Worm (Caenorhabditis elegans) whole organism, L4 larva: ENCODE results near the gene letm-1.

Experiments used
- F10B5.3 ChIP-seq: sonication (generic microtip); optimal IDR thresholded peaks from 2 replicates; lab custom pipeline; 2016; ENCODE audit warnings: mild to moderate bottlenecking, missing genetic modification characterization, missing compliant biosample characterization
- F26F4.8 ChIP-seq: fragments of 200-800 bp; sonication (Bioruptor generic); conservative IDR thresholded peaks from 2 replicates; pipeline ENCODE4 v1.3.6; 2022; ENCODE audit warnings: missing genetic modification characterization, missing compliant biosample characterization
- F37D6.2 ChIP-seq: sonication (generic microtip); optimal IDR thresholded peaks from 2 replicates; lab custom pipeline; 2016; ENCODE audit warnings: mild to moderate bottlenecking, missing genetic modification characterization, missing compliant biosample characterization
- F49E8.2 ChIP-seq: sonication (generic microtip); optimal IDR thresholded peaks from 2 replicates; lab custom pipeline; 2016; ENCODE audit warnings: missing compliant biosample characterization, mild to moderate bottlenecking, missing genetic modification characterization, borderline replicate concordance
- T26A8.4 ChIP-seq: fragments of 200-800 bp; sonication (Bioruptor generic); IDR thresholded peaks from 2 replicates; pipeline ENCODE4 v1.3.6; 2022; ENCODE audit warnings: missing genetic modification characterization, missing compliant biosample characterization
- Y48G9A.11 ChIP-seq: fragments of 200-800 bp; sonication (Bioruptor generic); IDR thresholded peaks from 2 replicates; pipeline ENCODE4 v1.3.6; 2022; ENCODE audit warnings: missing genetic modification reagents, missing genetic modification characterization, missing compliant biosample characterization
- Y75B8A.6 ChIP-seq: fragments of 200-800 bp; sonication (Bioruptor generic); IDR thresholded peaks from 2 replicates; pipeline ENCODE4 v1.3.6; 2022; ENCODE audit warnings: missing genetic modification reagents, missing genetic modification characterization, missing compliant biosample characterization
- aha-1 ChIP-seq: fragments of 150-350 bp; peaks from one replicate; lab custom pipeline; 2014; ENCODE audit warnings: missing biosample characterization, missing genetic modification characterization
- ceh-20 ChIP-seq: fragments of 200-800 bp; sonication (Bioruptor generic); IDR thresholded peaks from 2 replicates; pipeline ENCODE4 v1.3.6; 2022; ENCODE audit warnings: missing genetic modification reagents, missing genetic modification characterization, missing compliant biosample characterization
- ceh-28 ChIP-seq: fragments of 150-350 bp; optimal IDR thresholded peaks from 2 replicates; lab custom pipeline; 2014; ENCODE audit warnings: missing biosample characterization, missing genetic modification reagents, missing genetic modification characterization
- ceh-62 ChIP-seq: sonication (generic microtip); optimal IDR thresholded peaks from 2 replicates; lab custom pipeline; 2017; ENCODE audit warnings: missing biosample characterization, missing genetic modification characterization
- ces-1 ChIP-seq: fragments of 150-350 bp; sonication (generic microtip); optimal IDR thresholded peaks from 4 replicates; lab custom pipeline; 2014; ENCODE audit warnings: missing biosample characterization, missing genetic modification reagents, missing genetic modification characterization
- ctbp-1 ChIP-seq: fragments of 200-800 bp; sonication (Bioruptor generic); IDR thresholded peaks from 2 replicates; pipeline ENCODE4 v1.3.6; 2022; ENCODE audit warnings: missing genetic modification reagents, missing genetic modification characterization, missing compliant biosample characterization
- daf-12 ChIP-seq: fragments of 150-350 bp; optimal IDR thresholded peaks from 2 replicates; lab custom pipeline; 2014; ENCODE audit warnings: missing biosample characterization, missing genetic modification reagents, missing genetic modification characterization
- daf-16 ChIP-seq, 3 experiments: sonication (generic microtip); optimal IDR thresholded peaks; 2 replicates each; lab custom pipeline; 2016 to 2017; ENCODE audit warnings: missing genetic modification characterization in 3 of 3, missing genetic modification reagents in 3 of 3, mild to moderate bottlenecking in 2 of 3, missing compliant biosample characterization in 2 of 3, missing biosample characterization in 1 of 3, moderate library complexity in 1 of 3
- dmd-6 ChIP-seq: fragments of 200-800 bp; sonication (Bioruptor generic); IDR thresholded peaks from 2 replicates; pipeline ENCODE4 v1.3.6; 2022; ENCODE audit warnings: missing genetic modification reagents, missing genetic modification characterization, missing compliant biosample characterization
- dve-1 ChIP-seq: sonication (generic microtip); optimal IDR thresholded peaks from 2 replicates; lab custom pipeline; 2017; ENCODE audit warnings: antibody characterized with exemption, mild to moderate bottlenecking, missing genetic modification characterization, missing compliant biosample characterization; ENCODE audit not compliant: insufficient read depth
- hlh-11 ChIP-seq: fragments of 200-800 bp; sonication (Bioruptor generic); optimal IDR thresholded peaks from 2 replicates; lab custom pipeline; 2018; ENCODE audit warnings: mild to moderate bottlenecking, missing genetic modification characterization, missing compliant biosample characterization
- hlh-30 ChIP-seq: sonication (generic microtip); optimal IDR thresholded peaks from 2 replicates; lab custom pipeline; 2017; ENCODE audit warnings: antibody characterized with exemption, mild to moderate bottlenecking, missing genetic modification characterization, missing compliant biosample characterization; ENCODE audit not compliant: insufficient read depth
- hmg-1.1 ChIP-seq: fragments of 200-800 bp; sonication (Bioruptor generic); IDR thresholded peaks from 2 replicates; pipeline ENCODE4 v1.3.6; 2022; ENCODE audit warnings: missing genetic modification reagents, missing genetic modification characterization, missing compliant biosample characterization
- lin-29 ChIP-seq: fragments of 200-800 bp; sonication (Bioruptor generic); IDR thresholded peaks from 2 replicates; pipeline ENCODE4 v1.3.6; 2022; ENCODE audit warnings: missing genetic modification reagents, missing genetic modification characterization, missing compliant biosample characterization
- lin-38 ChIP-seq: fragments of 200-800 bp; sonication (Bioruptor generic); IDR thresholded peaks from 2 replicates; pipeline ENCODE4 v1.3.6; 2022; ENCODE audit warnings: missing genetic modification reagents, missing genetic modification characterization, missing compliant biosample characterization
- lir-3 ChIP-seq: sonication (generic microtip); optimal IDR thresholded peaks from 2 replicates; lab custom pipeline; 2016; ENCODE audit warnings: mild to moderate bottlenecking, missing genetic modification characterization, missing compliant biosample characterization
- madf-9 ChIP-seq: fragments of 200-800 bp; sonication (Bioruptor generic); conservative IDR thresholded peaks from 2 replicates; pipeline ENCODE4 v1.3.6; 2022; ENCODE audit warnings: missing genetic modification reagents, missing genetic modification characterization, missing compliant biosample characterization
- mdl-1 ChIP-seq, 2 experiments: fragments of 150-350 bp in 1 of 2; sonication (generic microtip) in 1 of 2; optimal IDR thresholded peaks; 2 replicates each; lab custom pipeline; 2014 to 2017; ENCODE audit warnings: missing biosample characterization in 2 of 2, missing genetic modification characterization in 2 of 2
- mep-1 ChIP-seq: fragments of 150-350 bp; sonication (generic microtip); optimal IDR thresholded peaks from 3 replicates; lab custom pipeline; 2014; ENCODE audit warnings: missing biosample characterization, missing genetic modification characterization
- mes-2 ChIP-seq: sonication (generic microtip); optimal IDR thresholded peaks from 2 replicates; lab custom pipeline; 2016; ENCODE audit warnings: missing genotype, mild to moderate bottlenecking, missing genetic modification characterization, missing compliant biosample characterization; ENCODE audit not compliant: poor library complexity, severe bottlenecking
- mxl-3 ChIP-seq: fragments of 200-800 bp; sonication (Bioruptor generic); optimal IDR thresholded peaks from 2 replicates; lab custom pipeline; 2018; ENCODE audit warnings: mild to moderate bottlenecking, missing genetic modification characterization, missing compliant biosample characterization
- nhr-10 ChIP-seq: fragments of 150-350 bp; optimal IDR thresholded peaks from 2 replicates; lab custom pipeline; 2014; ENCODE audit warnings: missing biosample characterization, missing genetic modification characterization
- nhr-237 ChIP-seq: sonication (generic microtip); optimal IDR thresholded peaks from 2 replicates; lab custom pipeline; 2017; ENCODE audit warnings: missing biosample characterization, missing genetic modification characterization
- nhr-28 ChIP-seq: fragments of 150-350 bp; optimal IDR thresholded peaks from 2 replicates; lab custom pipeline; 2014; ENCODE audit warnings: missing biosample characterization, missing genetic modification characterization
- nhr-41 ChIP-seq: fragments of 200-800 bp; sonication (Bioruptor generic); IDR thresholded peaks from 2 replicates; pipeline ENCODE4 v1.3.6; 2022; ENCODE audit warnings: missing genetic modification reagents, missing genetic modification characterization, missing compliant biosample characterization
- nhr-48 ChIP-seq: sonication (generic microtip); optimal IDR thresholded peaks from 2 replicates; lab custom pipeline; 2016; ENCODE audit warnings: mild to moderate bottlenecking, missing genetic modification characterization, missing compliant biosample characterization
- nhr-77 ChIP-seq: fragments of 150-350 bp; optimal IDR thresholded peaks from 2 replicates; lab custom pipeline; 2014; ENCODE audit warnings: missing biosample characterization, missing genetic modification characterization
- rbr-2 ChIP-seq: sonication (generic microtip); optimal IDR thresholded peaks from 2 replicates; lab custom pipeline; 2016; ENCODE audit warnings: missing genotype, missing genetic modification characterization, missing compliant biosample characterization
- sdz-12 ChIP-seq: fragments of 200-800 bp; sonication (Bioruptor generic); optimal IDR thresholded peaks from 2 replicates; lab custom pipeline; 2018; ENCODE audit warnings: mild to moderate bottlenecking, missing genetic modification characterization, missing compliant biosample characterization
- skn-1 ChIP-seq: fragments of 150-350 bp; optimal IDR thresholded peaks from 2 replicates; lab custom pipeline; 2014; ENCODE audit warnings: missing biosample characterization, missing genetic modification characterization
- snpc-1.2 ChIP-seq: fragments of 200-800 bp; sonication (Bioruptor generic); IDR thresholded peaks from 2 replicates; pipeline ENCODE4 v1.3.6; 2022; ENCODE audit warnings: missing genetic modification reagents, missing genetic modification characterization, missing compliant biosample characterization
- spr-1 ChIP-seq: sonication (generic microtip); optimal IDR thresholded peaks from 2 replicates; lab custom pipeline; 2016; ENCODE audit warnings: mild to moderate bottlenecking, missing genetic modification characterization, missing compliant biosample characterization
- spr-3 ChIP-seq: fragments of 200-800 bp; sonication (Bioruptor generic); optimal IDR thresholded peaks from 2 replicates; lab custom pipeline; 2018; ENCODE audit warnings: mild to moderate bottlenecking, missing genetic modification characterization, missing compliant biosample characterization
- unc-62 ChIP-seq, 3 experiments: fragments of 150-350 bp in 1 of 3; sonication (generic microtip); optimal IDR thresholded peaks in 2 of 3; peaks in 1 of 3; 1 replicate in 1 of 3; 2 replicates in 2 of 3; lab custom pipeline; 2014 to 2017; ENCODE audit warnings: missing biosample characterization in 3 of 3, missing genetic modification characterization in 3 of 3, missing genetic modification reagents in 3 of 3, missing genotype in 1 of 3
- vab-7 ChIP-seq: fragments of 200-800 bp; sonication (Bioruptor generic); IDR thresholded peaks from 2 replicates; pipeline ENCODE4 v1.3.6; 2022; ENCODE audit warnings: missing genetic modification reagents, missing genetic modification characterization, missing compliant biosample characterization
- zfp-3 ChIP-seq: fragments of 200-800 bp; sonication (Bioruptor generic); conservative IDR thresholded peaks from 2 replicates; pipeline ENCODE4 v1.3.6; 2022; ENCODE audit warnings: missing genetic modification reagents, missing genetic modification characterization, missing compliant biosample characterization
- zip-11 ChIP-seq: fragments of 200-800 bp; sonication (Bioruptor generic); IDR thresholded peaks from 2 replicates; pipeline ENCODE4 v1.3.6; 2022; ENCODE audit warnings: missing genetic modification characterization, missing compliant biosample characterization
- zip-2 ChIP-seq: fragments of 150-350 bp; optimal IDR thresholded peaks from 2 replicates; lab custom pipeline; 2014; ENCODE audit warnings: missing biosample characterization, missing genetic modification characterization
- ztf-11 ChIP-seq: fragments of 150-350 bp; optimal IDR thresholded peaks from 2 replicates; lab custom pipeline; 2014; ENCODE audit warnings: missing biosample characterization, missing genetic modification characterization

The letm-1 gene

DNA sequence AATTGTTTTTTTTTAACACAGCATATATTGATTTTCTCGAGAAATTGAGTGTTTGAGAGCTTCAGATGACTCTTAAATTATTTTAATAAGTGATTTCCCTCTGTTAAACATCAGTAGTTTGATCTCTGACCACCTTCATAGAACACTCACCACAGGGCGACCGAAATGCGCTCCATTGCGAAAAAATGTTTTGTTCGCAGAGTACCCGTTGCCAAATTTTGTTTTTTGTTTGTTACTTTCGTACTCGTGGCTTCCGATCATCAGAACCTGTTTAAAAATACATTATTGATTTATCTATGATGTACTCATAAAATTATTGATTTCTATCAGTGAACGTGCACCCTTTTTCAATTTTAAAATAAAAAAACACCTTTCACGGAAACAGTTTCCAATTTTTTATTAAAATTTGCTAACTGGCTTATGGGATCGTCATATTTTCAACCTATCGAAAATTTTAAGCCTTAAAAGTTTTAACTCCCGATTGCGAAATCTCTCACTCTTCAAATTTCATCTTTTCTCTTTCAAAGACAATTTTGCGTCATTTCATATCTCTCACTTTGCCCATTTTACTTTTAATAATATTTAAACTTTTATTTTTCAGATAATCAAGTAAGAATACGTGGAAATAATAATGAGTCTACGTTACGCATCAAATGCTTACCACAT, at the start of gene letm-1:
letm-1 (plus strand) TSS at position 598 of the 666 bp plus-strand sequence.
- TF ChIP-seq unc-62 (GFP tag; optimal IDR thresholded peaks at IDR 0.05 in 1 of 2; lab: Kevin White, UChicago), result peak in 1 of 2 experiments; percentile 33
- no peak for TF ChIP-seq unc-62 (tag; optimal IDR thresholded peaks at IDR 0.05; lab: Kevin White, UChicago)
- TF ChIP-seq dmd-6 (GFP tag; lab: Robert Waterston, UW), result peak; percentile 23; the same call in 1 of the 2 replicates
- TF ChIP-seq spr-3, result no peak
- peak; percentile 55 for TF ChIP-seq lin-38
- TF ChIP-seq F26F4.8 (GFP tag; lab: Robert Waterston, UW), result no peak
- TF ChIP-seq vab-7 (GFP tag; lab: Robert Waterston, UW), result no peak
- peak; percentile 52 for TF ChIP-seq dve-1 (tag; lab: Kevin White, UChicago)
- no peak for TF ChIP-seq ctbp-1 (GFP tag; lab: Robert Waterston, UW)
- TF ChIP-seq F10B5.3 (tag; lab: Kevin White, UChicago), result no peak
- TF ChIP-seq skn-1, result no peak
- no peak for TF ChIP-seq mxl-3 (GFP tag; lab: Kevin White, UChicago)
- TF ChIP-seq daf-16 (GFP tag; optimal IDR thresholded peaks at IDR 0.05; lab: Kevin White, UChicago), result peak in 1 of 2 experiments; percentile 0
- peak; percentile 71 for TF ChIP-seq daf-16 (tag; optimal IDR thresholded peaks at IDR 0.05; lab: Kevin White, UChicago)
- peak; percentile 17 for TF ChIP-seq mep-1 (tag; lab: Kevin White, UChicago)
- TF ChIP-seq nhr-77 (tag; lab: Kevin White, UChicago), result peak; percentile 15
- no peak for TF ChIP-seq nhr-10 (tag; lab: Kevin White, UChicago)
- no peak for TF ChIP-seq F49E8.2 (tag; lab: Kevin White, UChicago)
- TF ChIP-seq ceh-28 (tag; lab: Kevin White, UChicago), result peak; percentile 24
- TF ChIP-seq ceh-20 (GFP tag; lab: Robert Waterston, UW), result no peak
- no peak for TF ChIP-seq madf-9
- peak; percentile 54 for TF ChIP-seq hlh-11
- no peak for TF ChIP-seq Y48G9A.11 (GFP tag; lab: Robert Waterston, UW)
- peak; percentile 45 for TF ChIP-seq nhr-28 (tag; lab: Kevin White, UChicago)
- no peak for TF ChIP-seq F37D6.2 (tag; lab: Kevin White, UChicago)
- TF ChIP-seq mes-2 (tag; lab: Kevin White, UChicago), result peak; percentile 43
- TF ChIP-seq hlh-30 (tag; lab: Kevin White, UChicago), result peak; percentile 25
- TF ChIP-seq zip-2 (tag; lab: Kevin White, UChicago), result no peak
- no peak for TF ChIP-seq rbr-2 (tag; lab: Kevin White, UChicago)
- TF ChIP-seq snpc-1.2 (GFP tag; lab: Robert Waterston, UW), result no peak
- no peak for TF ChIP-seq ztf-11
- no peak for TF ChIP-seq zfp-3 (GFP tag; lab: Robert Waterston, UW)
- TF ChIP-seq spr-1 (tag; lab: Kevin White, UChicago), result no peak
- TF ChIP-seq mdl-1 (tag; optimal IDR thresholded peaks at IDR 0.05; lab: Kevin White, UChicago), result no peak
- no peak for TF ChIP-seq nhr-237 (tag; lab: Kevin White, UChicago)
- peak; percentile 17 for TF ChIP-seq aha-1 (tag; lab: Kevin White, UChicago)

- TF ChIP-seq F37D6.2 (tag; lab: Kevin White, UChicago) (no peak), hmg-1.1 (no peak), Y48G9A.11 (GFP tag; lab: Robert Waterston, UW) (no peak), lir-3 (tag; lab: Kevin White, UChicago) (no peak), aha-1 (tag; lab: Kevin White, UChicago) (no peak), ces-1 (GFP tag; lab: Kevin White, UChicago) (no peak), daf-12 (no peak), skn-1 (no peak), sdz-12 (GFP tag; lab: Kevin White, UChicago) (no peak), madf-9 (no peak), zip-11 (GFP tag; lab: Robert Waterston, UW) (no peak), lin-29 (GFP tag; lab: Robert Waterston, UW) (no peak), Y75B8A.6 (GFP tag; lab: Robert Waterston, UW) (no peak), T26A8.4 (no peak), nhr-41 (GFP tag; lab: Robert Waterston, UW) (no peak), vab-7 (GFP tag; lab: Robert Waterston, UW) (no peak), ceh-62 (tag; lab: Kevin White, UChicago) (no peak), nhr-28 (tag; lab: Kevin White, UChicago) (no peak), nhr-48 (tag; lab: Kevin White, UChicago) (no peak)
Measured at ce11 chrV:13611782-13612181, 49.3 kb upstream of the letm-1 start, which contains the start of gene spig-9. TSS of gene spig-9 (minus strand) at chrV:13611882.
